Worm (Caenorhabditis elegans) whole organism, midembryonic: Measurements from ENCODE around the gene F39H12.1.

Source experiments
- T22C8.4 ChIP-seq: fragments of 200-800 bp; sonication (Bioruptor generic); IDR thresholded peaks from 2 replicates; pipeline ENCODE4 v1.3.6; 2022; ENCODE audit warnings: missing genetic modification characterization, missing compliant biosample characterization
- cog-1 ChIP-seq: sonication (generic microtip); optimal IDR thresholded peaks from 2 replicates; lab custom pipeline; 2016; ENCODE audit warnings: missing genetic modification characterization, missing compliant biosample characterization
- flt-1 ChIP-seq: fragments of 200-800 bp; sonication (Bioruptor generic); IDR thresholded peaks from 2 replicates; pipeline ENCODE4 v1.3.6; 2022; ENCODE audit warnings: missing genetic modification characterization, missing compliant biosample characterization
- klf-2 ChIP-seq: fragments of 200-800 bp; sonication (Bioruptor generic); conservative IDR thresholded peaks from 2 replicates; pipeline ENCODE4 v1.3.6; 2022; ENCODE audit warnings: missing genetic modification reagents, missing genetic modification characterization, missing compliant biosample characterization
- med-1 ChIP-seq: sonication (generic microtip); optimal IDR thresholded peaks from 2 replicates; lab custom pipeline; 2017; ENCODE audit warnings: missing genetic modification characterization, mild to moderate bottlenecking, missing compliant biosample characterization, antibody characterized with exemption, missing genetic modification reagents; ENCODE audit not compliant: insufficient read depth
- ref-1 ChIP-seq: fragments of 200-800 bp; sonication (Bioruptor generic); conservative IDR thresholded peaks from 2 replicates; pipeline ENCODE4 v1.3.6; 2022; ENCODE audit warnings: missing genetic modification reagents, missing genetic modification characterization, missing compliant biosample characterization
- tab-1 ChIP-seq: fragments of 200-800 bp; sonication (Bioruptor generic); IDR thresholded peaks from 2 replicates; pipeline ENCODE4 v1.3.6; 2022; ENCODE audit warnings: missing genetic modification characterization, missing compliant biosample characterization
- ztf-23 ChIP-seq: fragments of 200-800 bp; sonication (Bioruptor generic); IDR thresholded peaks from 2 replicates; pipeline ENCODE4 v1.3.6; 2022; ENCODE audit warnings: missing genetic modification reagents, missing genetic modification characterization, missing compliant biosample characterization
- ztf-29 ChIP-seq: fragments of 200-800 bp; sonication (Bioruptor generic); IDR thresholded peaks from 2 replicates; pipeline ENCODE4 v1.3.6; 2022; ENCODE audit warnings: missing genetic modification reagents, missing genetic modification characterization, missing compliant biosample characterization

The F39H12.1 gene

DNA sequence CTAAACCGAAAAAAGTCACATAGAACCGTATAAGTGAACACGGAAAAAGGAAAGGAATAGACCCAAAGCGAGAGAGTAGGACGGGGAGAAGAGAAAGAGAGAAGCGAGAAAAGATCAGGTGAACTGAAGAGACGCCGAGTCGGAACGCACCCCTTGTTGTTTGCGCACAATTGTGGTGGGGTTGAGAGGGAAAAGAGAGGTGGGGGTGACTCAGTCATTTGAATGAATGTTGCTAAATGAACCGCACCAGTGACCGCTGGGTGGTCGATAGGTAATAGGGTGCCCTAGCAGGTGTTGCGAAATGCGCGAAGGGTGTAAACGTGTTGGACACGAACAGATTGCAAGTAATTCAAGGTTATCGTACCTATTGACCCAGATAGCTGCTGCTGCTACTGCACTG is 36.4 kb downstream of the F39H12.1 start, which contains the start of gene lgl-1:
lgl-1 (minus strand) TSS at position 70 of the 400 bp plus-strand sequence.
- TF ChIP-seq T22C8.4 (GFP tag; lab: Robert Waterston, UW) (0 out of 2 replicates have a peak, but pooled peaks have one; percentile 13), ztf-23 (no peak), cog-1 (tag; lab: Kevin White, UChicago) (peak; percentile 70), flt-1 (GFP tag; lab: Robert Waterston, UW) (0 out of 2 replicates have a peak, but pooled peaks have one; percentile 46)

ce11 chrX:871957-872715 is 37.6 kb downstream of the F39H12.1 start, which contains the start of gene F56F10.1:
Gene F56F10.1, plus strand, starts transcription at chrX:872603.
- TF ChIP-seq med-1 (GFP tag; lab: Kevin White, UChicago) (no peak), ztf-29 (GFP tag; lab: Robert Waterston, UW) (no peak), T22C8.4 (GFP tag; lab: Robert Waterston, UW) (no peak), flt-1 (GFP tag; lab: Robert Waterston, UW) (no peak), tab-1 (no peak), cog-1 (tag; lab: Kevin White, UChicago) (no peak), ref-1 (GFP tag; lab: Robert Waterston, UW) (no peak), klf-2 (GFP tag; lab: Robert Waterston, UW) (no peak), ztf-23 (no peak)

- TF ChIP-seq ztf-23 (no peak), klf-2 (GFP tag; lab: Robert Waterston, UW) (no peak), tab-1 (no peak), flt-1 (GFP tag; lab: Robert Waterston, UW) (no peak), ref-1 (GFP tag; lab: Robert Waterston, UW) (no peak), cog-1 (tag; lab: Kevin White, UChicago) (no peak), ztf-29 (GFP tag; lab: Robert Waterston, UW) (no peak), T22C8.4 (GFP tag; lab: Robert Waterston, UW) (no peak), med-1 (GFP tag; lab: Kevin White, UChicago) (no peak)
Observed at ce11 chrX:873634-874033, 39.1 kb downstream of the F39H12.1 start.

DNA sequence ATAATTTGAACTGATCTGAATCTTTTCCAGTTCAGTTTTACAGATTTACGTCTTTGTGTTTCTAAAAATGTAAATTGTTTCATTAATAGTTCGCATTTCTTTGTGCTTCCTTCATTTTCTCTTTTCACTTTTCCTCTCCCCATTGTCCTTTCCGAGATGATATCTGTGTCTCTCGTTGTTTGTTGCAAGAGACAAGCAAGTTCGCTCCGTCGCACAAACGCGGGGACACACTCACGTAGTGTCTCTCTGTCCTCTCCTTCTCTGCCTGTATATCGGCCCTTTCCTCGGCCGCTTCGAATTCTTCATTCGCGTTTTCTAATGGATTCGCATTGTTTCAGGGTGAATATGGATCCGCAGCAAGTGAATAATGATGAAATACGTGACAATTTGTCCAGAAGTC is 42.4 kb downstream of the F39H12.1 start, which contains the start of gene ZC13.1:
ZC13.1 (plus strand) TSS at position 305 of the 400 bp plus-strand sequence.
- TF ChIP-seq T22C8.4 (GFP tag; lab: Robert Waterston, UW) (no peak), klf-2 (GFP tag; lab: Robert Waterston, UW) (no peak), ztf-23 (peak; percentile 49; the same call in 1 of the 2 replicates), cog-1 (tag; lab: Kevin White, UChicago) (peak; percentile 34), ref-1 (GFP tag; lab: Robert Waterston, UW) (no peak), med-1 (GFP tag; lab: Kevin White, UChicago) (no peak), flt-1 (GFP tag; lab: Robert Waterston, UW) (no peak)

- TF ChIP-seq ref-1 (GFP tag; lab: Robert Waterston, UW): no peak
- TF ChIP-seq tab-1: no peak
- TF ChIP-seq ztf-29 (GFP tag; lab: Robert Waterston, UW): no peak
- TF ChIP-seq flt-1 (GFP tag; lab: Robert Waterston, UW): no peak
- TF ChIP-seq ztf-23: no peak
- no peak for TF ChIP-seq klf-2 (GFP tag; lab: Robert Waterston, UW)
- no peak for TF ChIP-seq cog-1 (tag; lab: Kevin White, UChicago)
- no peak for TF ChIP-seq med-1 (GFP tag; lab: Kevin White, UChicago)
- TF ChIP-seq T22C8.4 (GFP tag; lab: Robert Waterston, UW): no peak
Observed at ce11 chrX:880367-880766, 45.8 kb downstream of the F39H12.1 start, which contains the start of gene ZC13.2. Gene ZC13.2, plus strand, starts transcription at chrX:880667.
